Fruit fly (Drosophila melanogaster) whole organism, prepupa: ENCODE data around the gene Fad2.
A peak's percentile ranks its signal among the peaks of the same experiment; 100 is the strongest.

Experiments
- CG10631 ChIP-seq: fragments of 200-800 bp; sonication (Bioruptor generic); optimal IDR thresholded peaks from 2 replicates; lab custom pipeline; 2016; ENCODE audit warnings: missing biosample characterization, missing genetic modification characterization
- CG10669 ChIP-seq: fragments of 200-800 bp; sonication (Bioruptor generic); optimal IDR thresholded peaks from 3 replicates; lab custom pipeline; 2018; ENCODE audit warnings: missing biosample characterization, mild to moderate bottlenecking, missing genetic modification characterization, moderate library complexity
- CG11294 ChIP-seq: fragments of 200-800 bp; sonication (Bioruptor generic); IDR thresholded peaks from 2 replicates; pipeline ENCODE4 v1.3.6; 2022; ENCODE audit warnings: missing biosample characterization, missing genetic modification characterization
- CG11762 ChIP-seq: fragments of 200-800 bp; sonication (Bioruptor generic); optimal IDR thresholded peaks from 3 replicates; lab custom pipeline; 2016; ENCODE audit warnings: missing biosample characterization, missing genetic modification characterization; ENCODE audit not compliant: insufficient read depth
- CG11902 ChIP-seq: fragments of 200-800 bp; sonication (Bioruptor generic); optimal IDR thresholded peaks from 3 replicates; lab custom pipeline; 2016; ENCODE audit warnings: missing biosample characterization, missing genetic modification characterization
- CG15336 ChIP-seq: fragments of 200-800 bp; sonication (Bioruptor generic); IDR thresholded peaks from 2 replicates; pipeline ENCODE4 v1.3.6; 2022; ENCODE audit warnings: missing biosample characterization, missing genetic modification characterization
- CG16779 ChIP-seq: fragments of 200-800 bp; sonication (Bioruptor generic); optimal IDR thresholded peaks from 3 replicates; lab custom pipeline; 2017; ENCODE audit warnings: missing biosample characterization, mild to moderate bottlenecking, missing genetic modification characterization
- CG3032 ChIP-seq: fragments of 200-800 bp; optimal IDR thresholded peaks from 2 replicates; lab custom pipeline; 2019; ENCODE audit warnings: missing biosample characterization, mild to moderate bottlenecking, missing genetic modification characterization, moderate library complexity
- CG32006 ChIP-seq: fragments of 200-800 bp; sonication (Bioruptor generic); optimal IDR thresholded peaks from 3 replicates; lab custom pipeline; 2017; ENCODE audit warnings: missing biosample characterization, mild to moderate bottlenecking, missing genetic modification characterization
- CG3919 ChIP-seq: fragments of 200-800 bp; sonication (Bioruptor generic); optimal IDR thresholded peaks from 3 replicates; lab custom pipeline; 2016; ENCODE audit warnings: missing biosample characterization, missing genetic modification characterization
- CG4318 ChIP-seq: fragments of 200-800 bp; sonication (Bioruptor generic); optimal IDR thresholded peaks from 3 replicates; lab custom pipeline; 2017; ENCODE audit warnings: missing biosample characterization, mild to moderate bottlenecking, missing genetic modification characterization
- CG6276 ChIP-seq: fragments of 200-800 bp; sonication (Bioruptor generic); optimal IDR thresholded peaks from 2 replicates; lab custom pipeline; 2017; ENCODE audit warnings: missing biosample characterization, mild to moderate bottlenecking, missing genetic modification characterization
- CG6792 ChIP-seq: fragments of 200-800 bp; sonication (Bioruptor generic); optimal IDR thresholded peaks from 3 replicates; lab custom pipeline; 2016; ENCODE audit warnings: missing biosample characterization, missing genetic modification characterization
- CG6808 ChIP-seq: fragments of 200-800 bp; sonication (Bioruptor generic); optimal IDR thresholded peaks from 3 replicates; lab custom pipeline; 2017; ENCODE audit warnings: missing biosample characterization, missing genetic modification characterization, mild to moderate bottlenecking, moderate library complexity, missing genetic modification reagents
- CG6854 ChIP-seq: fragments of 200-800 bp; sonication (Bioruptor generic); optimal IDR thresholded peaks from 2 replicates; lab custom pipeline; 2017; ENCODE audit warnings: missing biosample characterization, mild to moderate bottlenecking, missing genetic modification characterization
- CG7368 ChIP-seq: fragments of 200-800 bp; sonication (Bioruptor generic); optimal IDR thresholded peaks from 3 replicates; lab custom pipeline; 2016; ENCODE audit warnings: missing biosample characterization, missing genetic modification characterization
- CG8119 ChIP-seq: fragments of 200-800 bp; sonication (Bioruptor generic); IDR thresholded peaks from 3 replicates; pipeline ENCODE4 v1.3.6; 2022; ENCODE audit warnings: missing biosample characterization, missing genetic modification characterization
- CG8319 ChIP-seq: fragments of 200-800 bp; sonication (Bioruptor generic); optimal IDR thresholded peaks from 3 replicates; lab custom pipeline; 2016; ENCODE audit warnings: missing biosample characterization, missing genetic modification characterization
- CG9139 ChIP-seq: fragments of 200-800 bp; sonication (Bioruptor generic); optimal IDR thresholded peaks from 3 replicates; lab custom pipeline; 2017; ENCODE audit warnings: missing biosample characterization, mild to moderate bottlenecking, missing genetic modification characterization
- Eip78C ChIP-seq: fragments of 200-800 bp; sonication (Bioruptor generic); peaks from one replicate; lab custom pipeline; 2016; ENCODE audit warnings: missing biosample characterization, missing genetic modification characterization
- Ets96B ChIP-seq: fragments of 200-800 bp; optimal IDR thresholded peaks from 2 replicates; lab custom pipeline; 2019; ENCODE audit warnings: missing biosample characterization, mild to moderate bottlenecking, missing genetic modification characterization, moderate library complexity
- Gug ChIP-seq: fragments of 200-800 bp; sonication (Bioruptor generic); IDR thresholded peaks from 2 replicates; pipeline ENCODE4 v1.3.6; 2022; ENCODE audit warnings: missing biosample characterization, missing genetic modification characterization
- Hr39 ChIP-seq: fragments of 200-800 bp; sonication (Bioruptor generic); optimal IDR thresholded peaks from 2 replicates; lab custom pipeline; 2016; ENCODE audit warnings: missing biosample characterization, missing genetic modification characterization
- Lpt ChIP-seq: fragments of 200-800 bp; sonication (Bioruptor generic); optimal IDR thresholded peaks from 3 replicates; lab custom pipeline; 2016; ENCODE audit warnings: missing biosample characterization, missing genetic modification characterization
- Met ChIP-seq: fragments of 200-800 bp; sonication (Bioruptor generic); optimal IDR thresholded peaks from 3 replicates; lab custom pipeline; 2016; ENCODE audit warnings: missing biosample characterization, missing genetic modification characterization
- Smox ChIP-seq: fragments of 200-800 bp; sonication (Bioruptor generic); optimal IDR thresholded peaks from 3 replicates; lab custom pipeline; 2016; ENCODE audit warnings: missing biosample characterization, missing genetic modification characterization
- Sox102F ChIP-seq: fragments of 200-800 bp; sonication (Bioruptor generic); optimal IDR thresholded peaks from 2 replicates; lab custom pipeline; 2016; ENCODE audit warnings: missing biosample characterization, mild to moderate bottlenecking, missing genetic modification characterization
- Sox14 ChIP-seq: fragments of 200-800 bp; sonication (Bioruptor generic); optimal IDR thresholded peaks from 3 replicates; lab custom pipeline; 2016; ENCODE audit warnings: missing biosample characterization, missing genetic modification characterization
- Sox15 ChIP-seq: fragments of 200-800 bp; sonication (Bioruptor generic); optimal IDR thresholded peaks from 3 replicates; lab custom pipeline; 2016; ENCODE audit warnings: missing biosample characterization, missing genetic modification characterization
- achi ChIP-seq: fragments of 200-800 bp; sonication (Bioruptor generic); optimal IDR thresholded peaks from 3 replicates; lab custom pipeline; 2016; ENCODE audit warnings: missing biosample characterization, missing genetic modification characterization
- acj6 ChIP-seq: fragments of 200-800 bp; sonication (Bioruptor generic); optimal IDR thresholded peaks from 3 replicates; lab custom pipeline; 2016; ENCODE audit warnings: missing biosample characterization, missing genetic modification characterization
- dac ChIP-seq: fragments of 200-800 bp; sonication (Bioruptor generic); optimal IDR thresholded peaks from 2 replicates; lab custom pipeline; 2017; ENCODE audit warnings: missing biosample characterization, mild to moderate bottlenecking, missing genetic modification characterization
- dsx ChIP-seq: fragments of 200-800 bp; optimal IDR thresholded peaks from 3 replicates; lab custom pipeline; 2019; ENCODE audit warnings: missing biosample characterization, mild to moderate bottlenecking, missing genetic modification characterization, moderate library complexity; ENCODE audit not compliant: poor library complexity, severe bottlenecking
- eg ChIP-seq: fragments of 200-800 bp; sonication (Bioruptor generic); IDR thresholded peaks from 3 replicates; pipeline ENCODE4 v1.3.6; 2022; ENCODE audit warnings: missing biosample characterization, missing genetic modification characterization
- esn ChIP-seq: fragments of 200-800 bp; sonication (Bioruptor generic); optimal IDR thresholded peaks from 2 replicates; lab custom pipeline; 2016; ENCODE audit warnings: missing biosample characterization, mild to moderate bottlenecking, missing genetic modification characterization, moderate library complexity
- fd85E ChIP-seq: fragments of 200-800 bp; sonication (Bioruptor generic); optimal IDR thresholded peaks from 3 replicates; lab custom pipeline; 2016; ENCODE audit warnings: missing biosample characterization, missing genetic modification characterization
- fkh ChIP-seq: fragments of 200-800 bp; sonication (Bioruptor generic); optimal IDR thresholded peaks from 3 replicates; lab custom pipeline; 2017; ENCODE audit warnings: missing biosample characterization, mild to moderate bottlenecking, missing genetic modification characterization, moderate library complexity
- net ChIP-seq: fragments of 200-800 bp; sonication (Bioruptor generic); optimal IDR thresholded peaks from 3 replicates; lab custom pipeline; 2016; ENCODE audit warnings: missing biosample characterization, missing genetic modification characterization
- pdm3 ChIP-seq: fragments of 200-800 bp; sonication (Bioruptor generic); optimal IDR thresholded peaks from 3 replicates; lab custom pipeline; 2016; ENCODE audit warnings: missing biosample characterization, missing genetic modification characterization
- salr ChIP-seq, 2 experiments: fragments of 200-800 bp; sonication (Bioruptor generic); optimal IDR thresholded peaks; 3 replicates each; lab custom pipeline; 2016 to 2018; ENCODE audit warnings: missing biosample characterization in 2 of 2, missing genetic modification characterization in 2 of 2, mild to moderate bottlenecking in 1 of 2
- spab ChIP-seq: fragments of 200-800 bp; sonication (Bioruptor generic); optimal IDR thresholded peaks from 2 replicates; lab custom pipeline; 2017; ENCODE audit warnings: missing biosample characterization, mild to moderate bottlenecking, missing genetic modification characterization, missing genetic modification reagents
- svp ChIP-seq: fragments of 200-800 bp; sonication (Bioruptor generic); peaks from one replicate; lab custom pipeline; 2016; ENCODE audit warnings: missing biosample characterization, missing genetic modification characterization
- topi ChIP-seq: fragments of 200-800 bp; sonication (Bioruptor generic); optimal IDR thresholded peaks from 3 replicates; lab custom pipeline; 2016; ENCODE audit warnings: missing biosample characterization, missing genetic modification characterization
- vri ChIP-seq: fragments of 200-800 bp; sonication (Bioruptor generic); optimal IDR thresholded peaks from 3 replicates; lab custom pipeline; 2016; ENCODE audit warnings: missing biosample characterization, mild to moderate bottlenecking, missing genetic modification characterization

Fad2 gene

DNA sequence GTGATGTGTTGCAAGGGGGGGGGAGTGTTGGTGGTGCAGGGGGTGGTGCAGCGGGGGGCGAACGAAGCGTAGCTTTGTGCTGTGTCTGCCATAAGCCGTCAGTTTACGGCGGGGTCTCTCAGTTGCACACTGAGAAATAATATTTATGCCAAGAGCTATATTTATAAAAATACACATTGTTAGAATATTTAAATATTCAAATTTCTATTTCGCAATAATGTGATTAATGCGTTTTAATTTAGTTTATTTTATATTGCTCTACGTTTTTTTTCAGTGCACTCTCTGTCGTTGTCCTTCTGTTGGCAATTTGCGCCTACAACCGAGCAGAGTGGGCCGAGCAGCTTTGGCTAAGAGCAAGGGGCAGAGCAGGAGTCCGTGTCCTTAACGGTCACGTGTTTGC lies 36.7 kb upstream of the Fad2 start (continued):
- no peak for TF ChIP-seq CG16779 (tag; lab: Kevin White, UChicago)
- TF ChIP-seq fd85E (GFP tag; lab: Kevin White, UChicago): no peak
- no peak for TF ChIP-seq CG11762 (GFP tag; lab: Kevin White, UChicago)
- peak; percentile 35 for TF ChIP-seq CG15336 (GFP tag; lab: Robert Waterston, UW)
- no peak for TF ChIP-seq salr (GFP tag; optimal IDR thresholded peaks at IDR 0.05; lab: Kevin White, UChicago)
- no peak for TF ChIP-seq Sox15 (GFP tag; lab: Kevin White, UChicago)
- peak; percentile 9 for TF ChIP-seq CG3032 (tag; lab: Kevin White, UChicago)
- TF ChIP-seq CG11294: peak; percentile 29; the same call in 1 of the 2 replicates

dm6 chr3L:10988559-10988958 lies 34.8 kb upstream of the Fad2 start:
- no peak for TF ChIP-seq Met
- TF ChIP-seq CG3032 (tag; lab: Kevin White, UChicago): no peak
- no peak for TF ChIP-seq CG11294
- no peak for TF ChIP-seq CG6792 (GFP tag; lab: Kevin White, UChicago)
- no peak for TF ChIP-seq Ets96B (tag; lab: Kevin White, UChicago)
- no peak for TF ChIP-seq CG10631 (GFP tag; lab: Kevin White, UChicago)
- TF ChIP-seq Smox (GFP tag; lab: Kevin White, UChicago): no peak
- TF ChIP-seq CG6276 (GFP tag; lab: Kevin White, UChicago): no peak
- TF ChIP-seq CG9139 (GFP tag; lab: Kevin White, UChicago): no peak
- TF ChIP-seq CG3919 (GFP tag; lab: Kevin White, UChicago): no peak
- no peak for TF ChIP-seq vri
- no peak for TF ChIP-seq CG15336 (GFP tag; lab: Robert Waterston, UW)
- no peak for TF ChIP-seq CG11902
- TF ChIP-seq Sox14 (GFP tag; lab: Kevin White, UChicago): no peak
- TF ChIP-seq CG10669: no peak
- no peak for TF ChIP-seq CG6808
- TF ChIP-seq CG4318 (GFP tag; lab: Kevin White, UChicago): no peak
- TF ChIP-seq fd85E (GFP tag; lab: Kevin White, UChicago): no peak
- no peak for TF ChIP-seq CG6854 (GFP tag; lab: Kevin White, UChicago)
- no peak for TF ChIP-seq svp (GFP tag; lab: Kevin White, UChicago)

- TF ChIP-seq CG9139 (GFP tag; lab: Kevin White, UChicago) (no peak), dac (GFP tag; lab: Kevin White, UChicago) (no peak), Sox102F (GFP tag; lab: Kevin White, UChicago) (no peak), dsx (GFP tag; lab: Kevin White, UChicago) (no peak), pdm3 (GFP tag; lab: Kevin White, UChicago) (no peak), topi (no peak), acj6 (GFP tag; lab: Kevin White, UChicago) (no peak), CG3919 (GFP tag; lab: Kevin White, UChicago) (no peak), Sox15 (GFP tag; lab: Kevin White, UChicago) (no peak), CG16779 (tag; lab: Kevin White, UChicago) (no peak), Lpt (GFP tag; lab: Kevin White, UChicago) (no peak), CG6792 (GFP tag; lab: Kevin White, UChicago) (no peak), CG8119 (GFP tag; lab: Robert Waterston, UW) (no peak), CG8319 (GFP tag; lab: Kevin White, UChicago) (no peak), eg (GFP tag; lab: Robert Waterston, UW) (no peak), CG10631 (GFP tag; lab: Kevin White, UChicago) (no peak), CG32006 (no peak)
Observed at dm6 chr3L:10989305-10989704, 34.0 kb upstream of the Fad2 start.

dm6 chr3L:10989873-10990272 lies 33.5 kb upstream of the Fad2 start:
- 0 out of 2 replicates have a peak, but pooled peaks have one; percentile 31 for TF ChIP-seq CG15336 (GFP tag; lab: Robert Waterston, UW)
- no peak for TF ChIP-seq net (GFP tag; lab: Kevin White, UChicago)
- TF ChIP-seq Met: no peak
- TF ChIP-seq Eip78C: peak; percentile 18
- 0 out of 3 replicates have a peak, but pooled peaks have one; percentile 30 for TF ChIP-seq eg (GFP tag; lab: Robert Waterston, UW)
- no peak for TF ChIP-seq spab (GFP tag; lab: Kevin White, UChicago)
- TF ChIP-seq achi (GFP tag; lab: Kevin White, UChicago): no peak
- TF ChIP-seq pdm3 (GFP tag; lab: Kevin White, UChicago): no peak
- no peak for TF ChIP-seq Ets96B (tag; lab: Kevin White, UChicago)
- no peak for TF ChIP-seq fkh (GFP tag; lab: Kevin White, UChicago)
- TF ChIP-seq fd85E (GFP tag; lab: Kevin White, UChicago): no peak
- TF ChIP-seq Smox (GFP tag; lab: Kevin White, UChicago): no peak
- TF ChIP-seq Gug: no peak
- TF ChIP-seq Hr39 (GFP tag; lab: Kevin White, UChicago): no peak
- no peak for TF ChIP-seq CG7368 (GFP tag; lab: Kevin White, UChicago)
- TF ChIP-seq CG9139 (GFP tag; lab: Kevin White, UChicago): no peak
- no peak for TF ChIP-seq esn (GFP tag; lab: Kevin White, UChicago)
- TF ChIP-seq CG11902: no peak
- no peak for TF ChIP-seq CG3919 (GFP tag; lab: Kevin White, UChicago)
- TF ChIP-seq topi: no peak
- no peak for TF ChIP-seq CG11294
- no peak for TF ChIP-seq svp (GFP tag; lab: Kevin White, UChicago)
- no peak for TF ChIP-seq Sox15 (GFP tag; lab: Kevin White, UChicago)
